Worm (Caenorhabditis elegans) whole organism, L4/young adult: Measurements from ENCODE around the gene pmp-2.

Source experiments
- dao-5 ChIP-seq: sonication (generic microtip); optimal IDR thresholded peaks from 2 replicates; lab custom pipeline; 2016; ENCODE audit warnings: missing genotype, missing genetic modification characterization, moderate library complexity, missing compliant biosample characterization
- him-1 ChIP-seq: sonication (generic microtip); optimal IDR thresholded peaks from 2 replicates; lab custom pipeline; 2016; ENCODE audit warnings: missing genotype, missing genetic modification reagents, missing genetic modification characterization, missing compliant biosample characterization

- TF ChIP-seq him-1 (tag; lab: Kevin White, UChicago) = no peak
- TF ChIP-seq dao-5 (tag; lab: Kevin White, UChicago) = no peak
These were observed 4.2 kb upstream of the pmp-2 start for ce11 chrII:6891838-6892237.
